Fruit fly (Drosophila melanogaster): ENCODE results near the gene shep.

The shep gene

dm6 chr3L:5247923-5248821 lies 29.6 kb downstream of the shep start (continued):
- TF ChIP-seq CG4424 (GFP tag; optimal IDR thresholded peaks at IDR 0.05) = peak; percentile 18
- TF ChIP-seq Elba2 (GFP tag; optimal IDR thresholded peaks at IDR 0.05) = no peak
- TF ChIP-seq Eip74EF (GFP tag; optimal IDR thresholded peaks at IDR 0.05) = no peak
- peak; percentile 48 for TF ChIP-seq pb (GFP tag; optimal IDR thresholded peaks at IDR 0.05)
- no peak for TF ChIP-seq Bteb2 (GFP tag; optimal IDR thresholded peaks at IDR 0.05)
- TF ChIP-seq nerfin-2 (GFP tag; IDR thresholded peaks at IDR 0.05; ENCODE audit: partially characterized antibody) = no peak
- TF ChIP-seq Hsf (GFP tag; optimal IDR thresholded peaks at IDR 0.05) = peak; percentile 54
- no peak for TF ChIP-seq lov (optimal IDR thresholded peaks at IDR 0.05)
- 0 out of 3 replicates have a peak, but pooled peaks have one; percentile 52 for TF ChIP-seq lov (GFP tag; IDR thresholded peaks at IDR 0.05)
- TF ChIP-seq CHES-1-like (GFP tag; optimal IDR thresholded peaks at IDR 0.05) = peak; percentile 73
- TF ChIP-seq CG10654 (GFP tag; optimal IDR thresholded peaks at IDR 0.05) = peak; percentile 10
- TF ChIP-seq zen (tag; optimal IDR thresholded peaks at IDR 0.05) = no peak
- no peak for TF ChIP-seq pan (optimal IDR thresholded peaks at IDR 0.05)
- TF ChIP-seq pan (GFP tag; optimal IDR thresholded peaks at IDR 0.05 in 1 of 2, IDR thresholded peaks at IDR 0.05 in 1 of 2) = peak in 1 of 2 experiments; percentile 84
- peak; percentile 49 for TF ChIP-seq Dad (GFP tag; optimal IDR thresholded peaks at IDR 0.05)
- peak; percentile 76 for TF ChIP-seq CG2120 (GFP tag; optimal IDR thresholded peaks at IDR 0.05)
- TF ChIP-seq Ets65A (GFP tag) = peak; percentile 97
- no peak for TF ChIP-seq CG8290 (GFP tag; optimal IDR thresholded peaks at IDR 0.05)
- peak in 1 of 2 experiments; percentile 3 for TF ChIP-seq CG8290 (tag; optimal IDR thresholded peaks at IDR 0.05)
- peak; percentile 38 for TF ChIP-seq sug (tag; optimal IDR thresholded peaks at IDR 0.05)
- peak; percentile 85 for TF ChIP-seq Adf1 (GFP tag; IDR thresholded peaks at IDR 0.05)
- TF ChIP-seq HHEX (GFP tag; optimal IDR thresholded peaks at IDR 0.05) = peak; percentile 61
- peak; percentile 36 for TF ChIP-seq Fer3 (tag; optimal IDR thresholded peaks at IDR 0.05)
- TF ChIP-seq lilli (GFP tag; optimal IDR thresholded peaks at IDR 0.05) = peak; percentile 65
- peak; percentile 66 for TF ChIP-seq mam (GFP tag; optimal IDR thresholded peaks at IDR 0.05)
- TF ChIP-seq toy (GFP tag; IDR thresholded peaks at IDR 0.05) = no peak
- no peak for TF ChIP-seq Oaz (GFP tag; IDR thresholded peaks at IDR 0.05)
- TF ChIP-seq Asciz (GFP tag; optimal IDR thresholded peaks at IDR 0.05) = peak; percentile 17
- TF ChIP-seq cg (GFP tag; optimal IDR thresholded peaks at IDR 0.05) = no peak
- peak; percentile 91 for TF ChIP-seq Ptx1 (GFP tag; IDR thresholded peaks at IDR 0.05)
- TF ChIP-seq esg (GFP tag; conservative IDR thresholded peaks at IDR 0.05) = peak; percentile 63
- no peak for TF ChIP-seq CTCF (GFP tag; optimal IDR thresholded peaks at IDR 0.05)
- TF ChIP-seq CG3995 (GFP tag; optimal IDR thresholded peaks at IDR 0.05) = peak; percentile 8
- TF ChIP-seq CG14050 (GFP tag; IDR thresholded peaks at IDR 0.05) = peak; percentile 62
- peak; percentile 75 for TF ChIP-seq nmo (GFP tag; optimal IDR thresholded peaks at IDR 0.05)
- TF ChIP-seq CG3407 (GFP tag; optimal IDR thresholded peaks at IDR 0.05) = peak; percentile 59
- peak; percentile 69 for TF ChIP-seq pnt (GFP tag; optimal IDR thresholded peaks at IDR 0.05)
- TF ChIP-seq sd (tag; optimal IDR thresholded peaks at IDR 0.05) = peak; percentile 35
- TF ChIP-seq al (GFP tag; IDR thresholded peaks at IDR 0.05) = peak; percentile 66
- peak; percentile 47 to 63 for TF ChIP-seq Pdp1 (GFP tag; optimal IDR thresholded peaks at IDR 0.05)
- peak; percentile 63 for TF ChIP-seq Abd-B (GFP tag; optimal IDR thresholded peaks at IDR 0.05)
- TF ChIP-seq H2.0 (GFP tag; IDR thresholded peaks at IDR 0.05) = 0 out of 2 replicates have a peak, but pooled peaks have one; percentile 22
- peak; percentile 63 for TF ChIP-seq CG7556 (GFP tag; optimal IDR thresholded peaks at IDR 0.05)
- TF ChIP-seq Atf3 (GFP tag; optimal IDR thresholded peaks at IDR 0.05) = peak; percentile 47
- TF ChIP-seq CG14667 (GFP tag; IDR thresholded peaks at IDR 0.05) = peak; percentile 50; the same call in 1 of the 2 replicates
- TF ChIP-seq D19B (GFP tag; optimal IDR thresholded peaks at IDR 0.05) = peak; percentile 72
- TF ChIP-seq HmgZ (tag; optimal IDR thresholded peaks at IDR 0.05) = peak; percentile 11
- TF ChIP-seq H15 (GFP tag; IDR thresholded peaks at IDR 0.05) = peak; percentile 72; the same call in 2 of the 3 replicates
- TF ChIP-seq CG13296 (GFP tag; optimal IDR thresholded peaks at IDR 0.05) = no peak
- no peak for TF ChIP-seq CG3838 (GFP tag; optimal IDR thresholded peaks at IDR 0.05)

Data from whole organism, embryonic.